Worm (Caenorhabditis elegans) whole organism, L1 larva: ENCODE results near the gene twk-44.

Source experiments
- ceh-63 ChIP-seq: fragments of 200-800 bp; sonication (Bioruptor generic); optimal IDR thresholded peaks from 2 replicates; lab custom pipeline; 2018; ENCODE audit warnings: mild to moderate bottlenecking, missing genetic modification characterization, missing compliant biosample characterization
- ceh-8 ChIP-seq: fragments of 200-800 bp; sonication (Bioruptor generic); optimal IDR thresholded peaks from 2 replicates; lab custom pipeline; 2018; ENCODE audit warnings: mild to moderate bottlenecking, missing genetic modification characterization, moderate library complexity, missing compliant biosample characterization
- ceh-88 ChIP-seq: fragments of 200-800 bp; sonication (Bioruptor generic); IDR thresholded peaks from 2 replicates; pipeline ENCODE4 v1.3.6; 2022; ENCODE audit warnings: missing genetic modification characterization, missing compliant biosample characterization
- dsc-1 ChIP-seq: sonication (generic microtip); optimal IDR thresholded peaks from 2 replicates; lab custom pipeline; 2016; ENCODE audit warnings: mild to moderate bottlenecking, missing genetic modification characterization, missing compliant biosample characterization
- efl-1 ChIP-seq, 4 experiments: fragments of 150-350 bp; optimal IDR thresholded peaks in 3 of 4; peaks in 1 of 4; 1 replicate in 1 of 4; 2 replicates in 3 of 4; lab custom pipeline; 2014; ENCODE audit warnings: missing biosample characterization in 2 of 4, missing genetic modification characterization in 2 of 4, missing genetic modification reagents in 2 of 4
- efl-3 ChIP-seq: fragments of 200-800 bp; sonication (Bioruptor generic); optimal IDR thresholded peaks from 2 replicates; lab custom pipeline; 2018; ENCODE audit warnings: mild to moderate bottlenecking, missing genetic modification characterization, missing compliant biosample characterization
- elt-2 ChIP-seq: sonication (generic microtip); optimal IDR thresholded peaks from 2 replicates; lab custom pipeline; 2016; ENCODE audit warnings: missing genetic modification characterization, mild to moderate bottlenecking, inconsistent platforms, missing compliant biosample characterization, missing genetic modification reagents
- fkh-4 ChIP-seq: sonication (generic microtip); optimal IDR thresholded peaks from 2 replicates; lab custom pipeline; 2016; ENCODE audit warnings: missing compliant biosample characterization, missing genetic modification characterization, borderline replicate concordance
- fkh-8 ChIP-seq: sonication (generic microtip); optimal IDR thresholded peaks from 2 replicates; lab custom pipeline; 2016; ENCODE audit warnings: mild to moderate bottlenecking, missing genetic modification characterization, missing compliant biosample characterization
- grh-1 ChIP-seq: fragments of 200-800 bp; sonication (Bioruptor generic); IDR thresholded peaks from 2 replicates; pipeline ENCODE4 v1.3.6; 2022; ENCODE audit warnings: missing genetic modification reagents, missing genetic modification characterization, missing compliant biosample characterization
- irx-1 ChIP-seq: sonication (generic microtip); optimal IDR thresholded peaks from 2 replicates; lab custom pipeline; 2016; ENCODE audit warnings: missing genetic modification characterization, missing compliant biosample characterization
- isw-1 ChIP-seq: fragments of 200-800 bp; sonication (Bioruptor generic); IDR thresholded peaks from 2 replicates; pipeline ENCODE4 v1.3.6; 2022; ENCODE audit warnings: missing genetic modification characterization, missing compliant biosample characterization
- lin-13 ChIP-seq: fragments of 150-350 bp; optimal IDR thresholded peaks from 2 replicates; lab custom pipeline; 2014; ENCODE audit warnings: missing biosample characterization, missing genetic modification reagents, missing genetic modification characterization
- lin-14 ChIP-seq: fragments of 200-800 bp; sonication (Bioruptor generic); optimal IDR thresholded peaks from 2 replicates; lab custom pipeline; 2018; ENCODE audit warnings: mild to moderate bottlenecking, missing genetic modification characterization, moderate library complexity, missing compliant biosample characterization
- lir-3 ChIP-seq: sonication (generic microtip); optimal IDR thresholded peaks from 2 replicates; lab custom pipeline; 2016; ENCODE audit warnings: mild to moderate bottlenecking, missing genetic modification characterization, moderate library complexity, missing compliant biosample characterization; ENCODE audit not compliant: poor library complexity
- lsy-2 ChIP-seq, 2 experiments: fragments of 150-350 bp; optimal IDR thresholded peaks; 2 replicates each; lab custom pipeline; 2014; ENCODE audit warnings: missing biosample characterization in 2 of 2, missing genetic modification characterization in 2 of 2
- mab-9 ChIP-seq: fragments of 200-800 bp; sonication (Bioruptor generic); IDR thresholded peaks from 2 replicates; pipeline ENCODE4 v1.3.6; 2022; ENCODE audit warnings: missing genetic modification reagents, missing genetic modification characterization, missing compliant biosample characterization
- mdl-1 ChIP-seq, 2 experiments: fragments of 150-350 bp; optimal IDR thresholded peaks; 2 replicates each; lab custom pipeline; 2014 to 2017; ENCODE audit warnings: missing biosample characterization in 2 of 2, missing genetic modification characterization in 2 of 2, inconsistent platforms in 1 of 2
- nhr-19 ChIP-seq: fragments of 200-800 bp; sonication (Bioruptor generic); conservative IDR thresholded peaks from 2 replicates; pipeline ENCODE4 v1.3.6; 2022; ENCODE audit warnings: missing genetic modification characterization, missing compliant biosample characterization
- nhr-20 ChIP-seq: sonication (generic microtip); optimal IDR thresholded peaks from 2 replicates; lab custom pipeline; 2016; ENCODE audit warnings: mild to moderate bottlenecking, missing genetic modification characterization, missing compliant biosample characterization
- nhr-47 ChIP-seq: sonication (generic microtip); optimal IDR thresholded peaks from 2 replicates; lab custom pipeline; 2016; ENCODE audit warnings: mild to moderate bottlenecking, missing genetic modification characterization, moderate library complexity, missing compliant biosample characterization
- nhr-71 ChIP-seq: sonication (generic microtip); optimal IDR thresholded peaks from 2 replicates; lab custom pipeline; 2016; ENCODE audit warnings: mild to moderate bottlenecking, missing genetic modification characterization, moderate library complexity, missing compliant biosample characterization
- nhr-85 ChIP-seq: sonication (generic microtip); peaks from one replicate; lab custom pipeline; 2016; ENCODE audit warnings: missing genetic modification characterization, inconsistent platforms, missing compliant biosample characterization
- nhr-90 ChIP-seq: sonication (generic microtip); optimal IDR thresholded peaks from 2 replicates; lab custom pipeline; 2016; ENCODE audit warnings: mild to moderate bottlenecking, missing genetic modification characterization, missing compliant biosample characterization; ENCODE audit not compliant: poor library complexity
- pax-3 ChIP-seq: fragments of 200-800 bp; sonication (Bioruptor generic); optimal IDR thresholded peaks from 2 replicates; lab custom pipeline; 2018; ENCODE audit warnings: mild to moderate bottlenecking, missing genetic modification characterization, moderate library complexity, missing compliant biosample characterization
- rnt-1 ChIP-seq: sonication (generic microtip); optimal IDR thresholded peaks from 2 replicates; lab custom pipeline; 2016; ENCODE audit warnings: mild to moderate bottlenecking, missing genetic modification characterization, moderate library complexity, missing compliant biosample characterization
- snu-23 ChIP-seq: sonication (generic microtip); optimal IDR thresholded peaks from 2 replicates; lab custom pipeline; 2016; ENCODE audit warnings: missing genetic modification characterization, missing compliant biosample characterization
- sptf-1 ChIP-seq: fragments of 150-350 bp; optimal IDR thresholded peaks from 2 replicates; lab custom pipeline; 2014; ENCODE audit warnings: missing biosample characterization, missing genetic modification characterization
- sup-37 ChIP-seq: fragments of 200-800 bp; sonication (Bioruptor generic); optimal IDR thresholded peaks from 2 replicates; lab custom pipeline; 2018; ENCODE audit warnings: mild to moderate bottlenecking, missing genetic modification characterization, missing compliant biosample characterization
- swsn-7 ChIP-seq: sonication (generic microtip); optimal IDR thresholded peaks from 2 replicates; lab custom pipeline; 2016; ENCODE audit warnings: missing genetic modification characterization, missing compliant biosample characterization
- tbx-2 ChIP-seq: sonication (generic microtip); optimal IDR thresholded peaks from 2 replicates; lab custom pipeline; 2016; ENCODE audit warnings: missing genetic modification characterization, missing compliant biosample characterization
- unc-86 ChIP-seq: sonication (generic microtip); optimal IDR thresholded peaks from 2 replicates; lab custom pipeline; 2016; ENCODE audit warnings: missing genetic modification characterization, missing compliant biosample characterization
- vab-15 ChIP-seq: sonication (generic microtip); optimal IDR thresholded peaks from 2 replicates; lab custom pipeline; 2017; ENCODE audit warnings: missing genotype, mild to moderate bottlenecking, missing genetic modification characterization, missing compliant biosample characterization
- xbp-1 ChIP-seq: sonication (generic microtip); optimal IDR thresholded peaks from 2 replicates; lab custom pipeline; 2016; ENCODE audit warnings: missing genetic modification characterization, missing compliant biosample characterization
- zip-4 ChIP-seq: fragments of 200-800 bp; sonication (Bioruptor generic); optimal IDR thresholded peaks from 2 replicates; lab custom pipeline; 2018; ENCODE audit warnings: mild to moderate bottlenecking, missing genetic modification characterization, moderate library complexity, missing compliant biosample characterization
- ztf-11 ChIP-seq, 2 experiments: sonication (generic microtip); optimal IDR thresholded peaks; 2 replicates each; lab custom pipeline; 2016 to 2017; ENCODE audit warnings: missing genetic modification characterization in 2 of 2, missing biosample characterization in 1 of 2, missing compliant biosample characterization in 1 of 2
- ztf-4 ChIP-seq: fragments of 150-350 bp; optimal IDR thresholded peaks from 2 replicates; lab custom pipeline; 2014; ENCODE audit warnings: missing biosample characterization, missing genetic modification characterization

twk-44 gene

ce11 chrX:11645517-11645916, 18.6 kb upstream of the twk-44 start (continued):
- peak; percentile 5 for TF ChIP-seq lin-14 (GFP tag; lab: Kevin White, UChicago)

DNA sequence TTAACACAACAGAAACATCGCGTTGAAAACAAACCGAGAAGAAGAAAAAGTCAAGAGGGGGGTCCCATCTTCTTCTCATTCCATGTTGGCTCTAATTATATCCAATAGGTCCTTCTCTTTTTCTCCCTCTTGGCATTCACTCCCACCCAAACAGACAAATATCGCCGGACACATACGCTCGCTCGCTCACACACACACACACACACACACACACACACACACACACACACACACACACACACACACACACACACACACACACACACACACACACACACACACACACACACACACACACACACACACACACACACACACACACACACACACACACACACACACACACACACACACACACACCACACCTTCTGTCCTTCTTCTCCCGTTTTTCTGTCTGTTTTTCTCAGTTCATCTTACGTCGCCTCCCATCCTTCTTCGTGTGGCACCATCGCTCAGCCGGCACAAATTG, 16.9 kb upstream of the twk-44 start, which contains the start of gene sto-4:
Gene sto-4 (plus strand): TSS at position 360 of the 469 bp plus-strand sequence.
- TF ChIP-seq tbx-2 (tag; lab: Kevin White, UChicago) (peak; percentile 75), irx-1 (tag; lab: Kevin White, UChicago) (peak; percentile 76), nhr-90 (peak; percentile 77), mab-9 (GFP tag; lab: Robert Waterston, UW) (peak; percentile 69), grh-1 (GFP tag; lab: Robert Waterston, UW) (peak; percentile 78), lir-3 (tag; lab: Kevin White, UChicago) (peak; percentile 24), rnt-1 (peak; percentile 61), lin-14 (GFP tag; lab: Kevin White, UChicago) (peak; percentile 98), ztf-11 (tag; optimal IDR thresholded peaks at IDR 0.05; lab: Kevin White, UChicago) (peak in 1 of 2 experiments; percentile 76), sup-37 (GFP tag; lab: Kevin White, UChicago) (peak; percentile 81), snu-23 (GFP tag; lab: Kevin White, UChicago) (peak; percentile 38), vab-15 (peak; percentile 70), xbp-1 (tag; lab: Kevin White, UChicago) (peak; percentile 69), efl-3 (GFP tag; lab: Kevin White, UChicago) (peak; percentile 66), nhr-71 (peak; percentile 66), zip-4 (GFP tag; lab: Kevin White, UChicago) (peak; percentile 83), isw-1 (GFP tag; lab: Robert Waterston, UW) (peak; percentile 55), mdl-1 (tag; optimal IDR thresholded peaks at IDR 0.05; lab: Kevin White, UChicago) (peak in 1 of 2 experiments; percentile 21), nhr-19 (peak; percentile 75), lsy-2 (tag; optimal IDR thresholded peaks at IDR 0.05; lab: Kevin White, UChicago) (peak; percentile 9 to 57), dsc-1 (peak; percentile 68), unc-86 (tag; lab: Kevin White, UChicago) (peak; percentile 90), nhr-20 (peak; percentile 27), ceh-8 (GFP tag; lab: Kevin White, UChicago) (peak; percentile 95), fkh-8 (tag; lab: Kevin White, UChicago) (peak; percentile 86), swsn-7 (tag; lab: Kevin White, UChicago) (peak; percentile 83), ceh-63 (GFP tag; lab: Kevin White, UChicago) (peak; percentile 93), lin-13 (GFP tag; lab: Kevin White, UChicago) (peak; percentile 38), elt-2 (tag; lab: Kevin White, UChicago) (peak; percentile 7), pax-3 (tag; lab: Kevin White, UChicago) (peak; percentile 92), fkh-4 (tag; lab: Kevin White, UChicago) (peak; percentile 50), nhr-85 (tag; lab: Kevin White, UChicago) (peak; percentile 99), ceh-88 (GFP tag; lab: Robert Waterston, UW) (peak; percentile 65), ztf-4 (tag; lab: Kevin White, UChicago) (peak; percentile 55), nhr-47 (tag; lab: Kevin White, UChicago) (peak; percentile 89)

DNA sequence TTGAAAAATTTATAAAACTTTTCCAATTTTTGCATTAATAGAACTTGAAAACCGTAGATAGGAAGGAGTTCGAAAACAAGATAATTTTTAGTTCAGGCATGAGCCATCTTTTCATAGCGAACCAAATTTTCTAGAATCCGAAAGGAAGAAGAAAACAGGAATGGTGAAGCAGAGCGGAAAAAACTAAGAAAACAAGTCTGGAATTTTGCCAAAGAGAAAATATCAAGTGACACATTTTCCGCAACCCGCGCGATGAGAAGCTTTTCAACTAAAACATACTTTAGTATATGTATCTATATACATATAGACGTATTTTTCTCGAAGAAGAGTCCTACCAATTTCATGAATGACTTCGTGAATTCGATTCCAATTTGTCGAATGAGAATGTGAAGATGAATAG, 14.6 kb upstream of the twk-44 start:
- TF ChIP-seq sptf-1 (tag; lab: Kevin White, UChicago) = no peak
- TF ChIP-seq ztf-4 (tag; lab: Kevin White, UChicago) = no peak
- TF ChIP-seq efl-1 (optimal IDR thresholded peaks at IDR 0.05; lab: Kevin White, UChicago) = no peak
- peak in 1 of 2 experiments; percentile 66 for TF ChIP-seq efl-1 (GFP tag; optimal IDR thresholded peaks at IDR 0.05 in 1 of 2; lab: Kevin White, UChicago)
- TF ChIP-seq, all 84 proteins: peak for 1
